Fruit fly (Drosophila melanogaster) whole organism, embryonic: ENCODE data around the gene syd.
A peak's percentile ranks its signal among the peaks of the same experiment; 100 is the strongest.

Experiments
- Atf6 ChIP-seq: fragments of 200-800 bp; sonication (Bioruptor generic); IDR thresholded peaks from 2 replicates; pipeline ENCODE4 v1.3.6; 2022; ENCODE audit warnings: missing biosample characterization, missing genetic modification characterization
- Bteb2 ChIP-seq: fragments of 200-800 bp; sonication (Bioruptor generic); optimal IDR thresholded peaks from 2 replicates; lab custom pipeline; 2016; ENCODE audit warnings: missing biosample characterization, missing genetic modification characterization
- CG10209 ChIP-seq: fragments of 200-800 bp; sonication (Bioruptor generic); optimal IDR thresholded peaks from 3 replicates; lab custom pipeline; 2017; ENCODE audit warnings: missing biosample characterization, mild to moderate bottlenecking, missing genetic modification characterization, missing genetic modification reagents
- CG11085 ChIP-seq: fragments of 200-800 bp; sonication (Bioruptor generic); IDR thresholded peaks from 2 replicates; pipeline ENCODE4 v1.3.6; 2022; ENCODE audit warnings: missing biosample characterization, missing genetic modification characterization
- CG12219 ChIP-seq: fragments of 200-800 bp; sonication (Bioruptor generic); optimal IDR thresholded peaks from 3 replicates; lab custom pipeline; 2018; ENCODE audit warnings: missing biosample characterization, mild to moderate bottlenecking, missing genetic modification characterization
- CG12299 ChIP-seq: fragments of 200-800 bp; sonication (Bioruptor generic); optimal IDR thresholded peaks from 2 replicates; lab custom pipeline; 2018; ENCODE audit warnings: missing biosample characterization, mild to moderate bottlenecking, missing genetic modification characterization
- CG12391 ChIP-seq: fragments of 200-800 bp; sonication (Bioruptor generic); optimal IDR thresholded peaks from 3 replicates; lab custom pipeline; 2018; ENCODE audit warnings: missing biosample characterization, mild to moderate bottlenecking, missing genetic modification characterization, moderate library complexity
- CG12659 ChIP-seq: fragments of 200-800 bp; sonication (Bioruptor generic); optimal IDR thresholded peaks from 3 replicates; lab custom pipeline; 2017; ENCODE audit warnings: mild to moderate bottlenecking, missing biosample characterization, missing genetic modification reagents, missing genetic modification characterization
- CG1529 ChIP-seq: fragments of 200-800 bp; sonication (Bioruptor generic); optimal IDR thresholded peaks from 3 replicates; lab custom pipeline; 2018; ENCODE audit warnings: missing biosample characterization, missing genetic modification characterization
- CG17802 ChIP-seq: fragments of 200-800 bp; sonication (Bioruptor generic); optimal IDR thresholded peaks from 2 replicates; lab custom pipeline; 2018; ENCODE audit warnings: missing biosample characterization, mild to moderate bottlenecking, missing genetic modification characterization, moderate library complexity
- CG32532 ChIP-seq: fragments of 200-800 bp; sonication (Bioruptor generic); IDR thresholded peaks from 2 replicates; pipeline ENCODE4 v1.3.6; 2022; ENCODE audit warnings: missing biosample characterization, missing genetic modification characterization
- CG34376 ChIP-seq: fragments of 200-800 bp; sonication (Bioruptor generic); optimal IDR thresholded peaks from 2 replicates; lab custom pipeline; 2018; ENCODE audit warnings: missing biosample characterization, mild to moderate bottlenecking, missing genetic modification characterization
- CG42726 ChIP-seq: fragments of 200-800 bp; sonication (Bioruptor generic); IDR thresholded peaks from 2 replicates; pipeline ENCODE4 v1.3.6; 2022; ENCODE audit warnings: missing biosample characterization, missing genetic modification characterization; ENCODE audit not compliant: partially characterized antibody
- CG4282 ChIP-seq: fragments of 200-800 bp; sonication (Bioruptor generic); optimal IDR thresholded peaks from 2 replicates; lab custom pipeline; 2016; ENCODE audit warnings: missing biosample characterization, missing genetic modification characterization
- CG6254 ChIP-seq: fragments of 200-800 bp; sonication (Bioruptor generic); optimal IDR thresholded peaks from 3 replicates; lab custom pipeline; 2017; ENCODE audit warnings: mild to moderate bottlenecking, missing biosample characterization, missing genetic modification reagents, missing genetic modification characterization
- CG7357 ChIP-seq: fragments of 200-800 bp; sonication (Bioruptor generic); IDR thresholded peaks from 3 replicates; pipeline ENCODE4 v1.3.6; 2022; ENCODE audit warnings: missing biosample characterization, missing genetic modification characterization
- CG7556 ChIP-seq: fragments of 200-800 bp; sonication (Bioruptor generic); optimal IDR thresholded peaks from 2 replicates; lab custom pipeline; 2017; ENCODE audit warnings: missing biosample characterization, mild to moderate bottlenecking, missing genetic modification characterization
- CG7839 ChIP-seq: fragments of 200-800 bp; sonication (Bioruptor generic); optimal IDR thresholded peaks from 3 replicates; lab custom pipeline; 2018; ENCODE audit warnings: missing biosample characterization, mild to moderate bottlenecking, missing genetic modification characterization, moderate library complexity
- CG7928 ChIP-seq: fragments of 200-800 bp; sonication (Bioruptor generic); optimal IDR thresholded peaks from 2 replicates; lab custom pipeline; 2017; ENCODE audit warnings: missing biosample characterization, mild to moderate bottlenecking, missing genetic modification characterization
- CG8290 ChIP-seq, 3 experiments: fragments of 200-800 bp; sonication (Bioruptor generic); optimal IDR thresholded peaks; 2 replicates each; lab custom pipeline; 2016 to 2019; ENCODE audit warnings: missing biosample characterization in 3 of 3, missing genetic modification characterization in 3 of 3, mild to moderate bottlenecking in 2 of 3, moderate library complexity in 1 of 3
- CG8924 ChIP-seq: fragments of 200-800 bp; optimal IDR thresholded peaks from 3 replicates; lab custom pipeline; 2019; ENCODE audit warnings: missing biosample characterization, mild to moderate bottlenecking, missing genetic modification characterization, moderate library complexity
- CG9437 ChIP-seq: fragments of 200-800 bp; sonication (Bioruptor generic); optimal IDR thresholded peaks from 2 replicates; lab custom pipeline; 2018; ENCODE audit warnings: missing biosample characterization, mild to moderate bottlenecking, missing genetic modification characterization
- CG9817 ChIP-seq: fragments of 200-800 bp; sonication (Bioruptor generic); optimal IDR thresholded peaks from 2 replicates; lab custom pipeline; 2018; ENCODE audit warnings: missing biosample characterization, mild to moderate bottlenecking, missing genetic modification characterization, moderate library complexity
- Elba2 ChIP-seq: fragments of 200-800 bp; sonication (Bioruptor generic); optimal IDR thresholded peaks from 3 replicates; lab custom pipeline; 2016; ENCODE audit warnings: missing biosample characterization, missing genetic modification characterization
- HmgD ChIP-seq: fragments of 200-800 bp; sonication (Bioruptor generic); optimal IDR thresholded peaks from 3 replicates; lab custom pipeline; 2016; ENCODE audit warnings: missing biosample characterization, missing genetic modification characterization
- Hr78 ChIP-seq, 2 experiments: fragments of 200-800 bp in 1 of 2; fragments of >200 bp in 1 of 2; sonication (Bioruptor generic) in 1 of 2; optimal IDR thresholded peaks; 2 replicates each; lab custom pipeline; 2017 to 2019; ENCODE audit warnings: missing biosample characterization in 2 of 2, missing genetic modification characterization in 2 of 2, mild to moderate bottlenecking in 1 of 2, moderate library complexity in 1 of 2
- MTF-1 ChIP-seq: fragments of 200-800 bp; sonication (Bioruptor generic); optimal IDR thresholded peaks from 2 replicates; lab custom pipeline; 2018; ENCODE audit warnings: missing biosample characterization, mild to moderate bottlenecking, missing genetic modification characterization, borderline replicate concordance
- Med ChIP-seq: fragments of 200-800 bp; sonication (Bioruptor generic); peaks from one replicate; lab custom pipeline; 2016; ENCODE audit warnings: missing biosample characterization, missing genetic modification characterization, mild to moderate bottlenecking, inconsistent platforms, moderate library complexity
- NC2β ChIP-seq: fragments of 200-800 bp; sonication (Bioruptor generic); optimal IDR thresholded peaks from 2 replicates; lab custom pipeline; 2016; ENCODE audit warnings: missing biosample characterization, missing genetic modification characterization
- NfI ChIP-seq: fragments of 200-800 bp; sonication (Bioruptor generic); optimal IDR thresholded peaks from 3 replicates; lab custom pipeline; 2018; ENCODE audit warnings: missing biosample characterization, mild to moderate bottlenecking, missing genetic modification characterization, moderate library complexity
- Optix ChIP-seq: fragments of 200-800 bp; sonication (Bioruptor generic); IDR thresholded peaks from 3 replicates; pipeline ENCODE4 v1.3.6; 2022; ENCODE audit warnings: missing biosample characterization, missing genetic modification characterization
- Pdp1 ChIP-seq, 2 experiments: fragments of 200-800 bp; sonication (Bioruptor generic); optimal IDR thresholded peaks; 3 replicates each; lab custom pipeline; 2016; ENCODE audit warnings: missing biosample characterization in 2 of 2, missing genetic modification characterization in 2 of 2, mild to moderate bottlenecking in 1 of 2, moderate library complexity in 1 of 2
- Side ChIP-seq: fragments of 200-800 bp; sonication (Bioruptor generic); optimal IDR thresholded peaks from 2 replicates; lab custom pipeline; 2016; ENCODE audit warnings: missing biosample characterization, missing genetic modification characterization
- Sin3A ChIP-seq: fragments of >200 bp; optimal IDR thresholded peaks from 2 replicates; lab custom pipeline; 2018
- az2 ChIP-seq: fragments of 200-800 bp; sonication (Bioruptor generic); optimal IDR thresholded peaks from 3 replicates; lab custom pipeline; 2016; ENCODE audit warnings: missing biosample characterization, missing genetic modification characterization
- dmrt99B ChIP-seq: fragments of 200-800 bp; sonication (Bioruptor generic); optimal IDR thresholded peaks from 2 replicates; lab custom pipeline; 2018; ENCODE audit warnings: missing biosample characterization, mild to moderate bottlenecking, missing genetic modification characterization, moderate library complexity
- esg ChIP-seq: fragments of 200-800 bp; sonication (Bioruptor generic); conservative IDR thresholded peaks from 2 replicates; pipeline ENCODE4 v1.3.6; 2022; ENCODE audit warnings: missing biosample characterization, missing genetic modification characterization
- hth ChIP-seq: fragments of >200 bp; optimal IDR thresholded peaks from 2 replicates; lab custom pipeline; 2017; ENCODE audit warnings: inconsistent platforms
- jing ChIP-seq: fragments of 200-800 bp; sonication (Bioruptor generic); optimal IDR thresholded peaks from 2 replicates; lab custom pipeline; 2018; ENCODE audit warnings: missing biosample characterization, mild to moderate bottlenecking, missing genetic modification characterization
- mam ChIP-seq: fragments of 200-800 bp; sonication (Bioruptor generic); optimal IDR thresholded peaks from 3 replicates; lab custom pipeline; 2016; ENCODE audit warnings: missing biosample characterization, missing genetic modification characterization
- mld ChIP-seq: fragments of 200-800 bp; sonication (Bioruptor generic); IDR thresholded peaks from 3 replicates; pipeline ENCODE4 v1.3.6; 2022; ENCODE audit warnings: missing biosample characterization, missing genetic modification characterization; ENCODE audit not compliant: partially characterized antibody
- p53 ChIP-seq: fragments of 200-800 bp; sonication (Bioruptor generic); optimal IDR thresholded peaks from 2 replicates; lab custom pipeline; 2016; ENCODE audit warnings: missing biosample characterization, missing genetic modification characterization
- pita ChIP-seq: fragments of 200-800 bp; sonication (Bioruptor generic); optimal IDR thresholded peaks from 2 replicates; lab custom pipeline; 2017; ENCODE audit warnings: missing biosample characterization, mild to moderate bottlenecking, missing genetic modification characterization
- ro ChIP-seq: fragments of 200-800 bp; sonication (Bioruptor generic); IDR thresholded peaks from 2 replicates; pipeline ENCODE4 v1.3.6; 2022; ENCODE audit warnings: missing biosample characterization, missing genetic modification characterization
- slou ChIP-seq: fragments of 200-800 bp; sonication (Bioruptor generic); optimal IDR thresholded peaks from 3 replicates; lab custom pipeline; 2016; ENCODE audit warnings: missing biosample characterization, missing genetic modification characterization
- ssp ChIP-seq: fragments of 200-800 bp; sonication (Bioruptor generic); IDR thresholded peaks from 2 replicates; pipeline ENCODE4 v1.3.6; 2022; ENCODE audit warnings: missing biosample characterization, missing genetic modification characterization
- tio ChIP-seq: fragments of 200-800 bp; sonication (Bioruptor generic); optimal IDR thresholded peaks from 2 replicates; lab custom pipeline; 2017; ENCODE audit warnings: missing biosample characterization, missing genetic modification characterization, inconsistent platforms
- trem ChIP-seq: fragments of 200-800 bp; optimal IDR thresholded peaks from 3 replicates; lab custom pipeline; 2019; ENCODE audit warnings: missing biosample characterization, mild to moderate bottlenecking, missing genetic modification characterization, moderate library complexity
- z ChIP-seq: fragments of 200-800 bp; sonication (Bioruptor generic); IDR thresholded peaks from 3 replicates; pipeline ENCODE4 v1.3.6; 2022; ENCODE audit warnings: missing biosample characterization, missing genetic modification characterization
- zf30C ChIP-seq: fragments of 200-800 bp; sonication (Bioruptor generic); optimal IDR thresholded peaks from 3 replicates; lab custom pipeline; 2018; ENCODE audit warnings: missing biosample characterization, mild to moderate bottlenecking, missing genetic modification characterization
- zfh2 ChIP-seq: fragments of 200-800 bp; sonication (Bioruptor generic); optimal IDR thresholded peaks from 2 replicates; lab custom pipeline; 2016; ENCODE audit warnings: missing biosample characterization, missing genetic modification characterization

The syd gene

DNA sequence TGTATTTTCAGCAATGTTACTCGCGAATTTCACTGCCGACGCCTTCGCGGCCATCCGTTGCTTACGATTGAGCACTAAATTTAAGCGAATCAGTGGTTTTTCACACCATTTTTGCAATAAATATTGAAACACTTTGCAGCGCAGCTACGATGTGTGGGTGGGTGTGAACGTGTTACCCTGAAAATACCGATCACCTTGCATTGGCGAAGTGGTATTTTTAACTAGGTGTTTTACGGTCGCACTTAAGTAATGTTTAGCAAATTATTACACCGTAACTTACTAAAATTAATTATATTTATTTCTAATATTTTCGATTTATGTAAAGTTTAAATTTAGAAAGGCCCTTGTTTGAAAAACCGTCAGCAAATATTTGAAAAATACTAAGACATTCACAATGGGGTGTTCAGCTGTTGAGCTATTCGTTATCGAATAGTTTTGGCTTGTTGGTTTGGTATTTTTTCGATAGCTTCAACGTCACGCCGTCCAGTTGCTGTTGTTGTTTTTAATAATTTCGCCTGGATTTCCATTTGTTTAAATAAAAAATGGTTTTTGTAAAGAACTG lies at the start of gene syd, which contains the start of gene Srp9 (continued):
- no peak for TF ChIP-seq CG11085 (GFP tag; lab: Robert Waterston, UW)
- no peak for TF ChIP-seq Atf6 (GFP tag; lab: Robert Waterston, UW)
- no peak for TF ChIP-seq Side (GFP tag; lab: Kevin White, UChicago)
- no peak for TF ChIP-seq HmgD (GFP tag; lab: Kevin White, UChicago)
- no peak for TF ChIP-seq CG4282 (GFP tag; lab: Kevin White, UChicago)
- no peak for TF ChIP-seq az2 (GFP tag; lab: Kevin White, UChicago)
- no peak for TF ChIP-seq mam (GFP tag; lab: Kevin White, UChicago)
- peak; percentile 36 for TF ChIP-seq CG12391 (tag; lab: Kevin White, UChicago)
- no peak for TF ChIP-seq zf30C (GFP tag; lab: Kevin White, UChicago)
- TF ChIP-seq CG9437 (GFP tag; lab: Kevin White, UChicago): no peak
- no peak for TF ChIP-seq esg
- TF ChIP-seq CG17802 (tag; lab: Kevin White, UChicago): no peak
- TF ChIP-seq CG7357: peak; percentile 26; the same call in 1 of the 3 replicates
- TF ChIP-seq CG10209 (GFP tag; lab: Kevin White, UChicago): no peak
- no peak for TF ChIP-seq p53
- TF ChIP-seq slou (GFP tag; lab: Kevin White, UChicago): no peak
- no peak for TF ChIP-seq jing (GFP tag; lab: Kevin White, UChicago)
- TF ChIP-seq hth (lab: Kevin White, UChicago): no peak
- TF ChIP-seq dmrt99B (tag; lab: Kevin White, UChicago): no peak
- no peak for TF ChIP-seq mld (GFP tag; lab: Robert Waterston, UW)
- TF ChIP-seq CG42726: no peak
- no peak for TF ChIP-seq ro (GFP tag; lab: Robert Waterston, UW)
- peak; percentile 68 for TF ChIP-seq CG12659
- TF ChIP-seq z: no peak
- TF ChIP-seq CG32532 (GFP tag; lab: Robert Waterston, UW): no peak
- TF ChIP-seq CG1529 (GFP tag; lab: Kevin White, UChicago): no peak
- no peak for TF ChIP-seq NfI (GFP tag; lab: Kevin White, UChicago)
- TF ChIP-seq Hr78 (GFP tag; optimal IDR thresholded peaks at IDR 0.05; lab: Kevin White, UChicago): no peak
- TF ChIP-seq ssp (GFP tag; lab: Robert Waterston, UW): peak; percentile 49
- no peak for TF ChIP-seq CG12219 (GFP tag; lab: Kevin White, UChicago)
- TF ChIP-seq CG8290 (GFP tag; optimal IDR thresholded peaks at IDR 0.05; lab: Kevin White, UChicago): no peak
- no peak for TF ChIP-seq CG8290 (tag; optimal IDR thresholded peaks at IDR 0.05; lab: Kevin White, UChicago)
- TF ChIP-seq CG6254 (GFP tag; lab: Kevin White, UChicago): peak; percentile 33
- peak; percentile 64 for TF ChIP-seq Med (GFP tag; lab: Kevin White, UChicago)
- no peak for TF ChIP-seq pita (GFP tag; lab: Kevin White, UChicago)
- TF ChIP-seq CG8924: peak; percentile 65
- peak; percentile 53 for TF ChIP-seq Sin3A (lab: Kevin White, UChicago)
- TF ChIP-seq zfh2 (GFP tag; lab: Kevin White, UChicago): no peak
- TF ChIP-seq CG34376: no peak
- no peak for TF ChIP-seq Optix
- no peak for TF ChIP-seq Pdp1 (GFP tag; optimal IDR thresholded peaks at IDR 0.05; lab: Kevin White, UChicago)
- no peak for TF ChIP-seq CG7556 (GFP tag; lab: Kevin White, UChicago)
- no peak for TF ChIP-seq CG9817
- no peak for TF ChIP-seq MTF-1 (GFP tag; lab: Kevin White, UChicago)
- TF ChIP-seq CG7928: no peak
- TF ChIP-seq CG12299 (tag; lab: Kevin White, UChicago): peak; percentile 6
- TF ChIP-seq CG7839 (tag; lab: Kevin White, UChicago): no peak
- TF ChIP-seq trem (tag; lab: Kevin White, UChicago): peak; percentile 74
- no peak for TF ChIP-seq Elba2 (GFP tag; lab: Kevin White, UChicago)
- TF ChIP-seq tio: no peak
- no peak for TF ChIP-seq NC2β (GFP tag; lab: Kevin White, UChicago)
- TF ChIP-seq Bteb2: no peak
